Fruit fly (Drosophila melanogaster): Measurements from ENCODE around the gene CG15864.

Gene CG15864

DNA sequence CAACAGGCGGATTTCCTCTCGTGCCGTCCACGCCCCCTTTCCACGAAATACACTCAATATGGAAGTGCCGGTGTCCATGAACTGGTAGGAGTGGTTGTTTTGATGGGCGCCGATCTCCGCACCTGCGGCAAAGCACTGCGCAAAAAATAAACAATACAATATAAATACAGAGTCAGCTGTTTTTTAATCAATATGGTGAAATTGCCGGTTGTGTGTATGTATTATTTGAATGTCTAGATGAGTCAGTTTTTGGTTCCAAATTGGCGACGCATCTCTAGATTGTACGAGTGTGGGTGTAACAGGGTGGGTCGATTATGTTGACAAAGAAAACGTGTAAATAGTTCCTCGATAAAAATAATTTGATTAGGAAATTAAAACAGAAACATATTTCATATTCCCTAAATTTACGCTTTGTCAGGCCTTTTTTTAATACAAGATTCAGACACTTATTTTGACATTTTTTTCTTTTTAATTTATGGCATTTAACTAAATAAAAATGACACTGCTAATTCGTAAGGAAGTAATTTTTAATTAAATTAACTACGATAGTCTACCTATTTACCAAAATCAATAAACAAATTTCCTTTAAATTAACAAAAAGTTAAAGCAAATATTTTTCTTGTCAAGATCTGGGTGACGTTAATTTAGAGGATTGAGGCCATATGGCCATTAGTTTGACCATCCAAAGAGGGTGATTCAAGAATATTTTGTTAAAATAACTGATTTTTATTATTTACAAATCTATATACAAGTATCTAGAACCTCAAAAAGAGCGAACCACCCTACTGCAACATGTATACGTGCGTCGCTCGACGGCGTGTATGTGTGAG, 8.6 kb upstream of the CG15864 start (continued):
- TF ChIP-seq NC2β (GFP tag; optimal IDR thresholded peaks at IDR 0.05) (peak; percentile 32), CG15073 (GFP tag; optimal IDR thresholded peaks at IDR 0.05) (peak; percentile 54), wek (GFP tag; optimal IDR thresholded peaks at IDR 0.05) (no peak), CG12071 (GFP tag; optimal IDR thresholded peaks at IDR 0.05) (peak; percentile 63), gro (GFP tag; optimal IDR thresholded peaks at IDR 0.05) (peak; percentile 52), CG7357 (GFP tag; IDR thresholded peaks at IDR 0.05) (peak; percentile 76; the same call in 2 of the 3 replicates), CG15601 (tag; optimal IDR thresholded peaks at IDR 0.05) (peak; percentile 86), HmgD (GFP tag; optimal IDR thresholded peaks at IDR 0.05) (no peak), so (GFP tag; IDR thresholded peaks at IDR 0.05) (peak; percentile 80), sug (tag; optimal IDR thresholded peaks at IDR 0.05) (peak; percentile 92), kni (GFP tag; optimal IDR thresholded peaks at IDR 0.05) (peak; percentile 83), HmgZ (tag; optimal IDR thresholded peaks at IDR 0.05) (peak; percentile 48), CG3726 (GFP tag; IDR thresholded peaks at IDR 0.05) (peak; percentile 62; the same call in 1 of the 3 replicates), TFAM (GFP tag; optimal IDR thresholded peaks at IDR 0.05) (no peak), ham (GFP tag; IDR thresholded peaks at IDR 0.05) (no peak), CG1233 (GFP tag; optimal IDR thresholded peaks at IDR 0.05) (peak; percentile 93), CG14014 (GFP tag; IDR thresholded peaks at IDR 0.05) (peak; percentile 69), CG7271 (tag; optimal IDR thresholded peaks at IDR 0.05) (peak; percentile 6), Dad (GFP tag; optimal IDR thresholded peaks at IDR 0.05) (peak; percentile 19), CG13296 (GFP tag; optimal IDR thresholded peaks at IDR 0.05) (peak; percentile 90), grau (tag; optimal IDR thresholded peaks at IDR 0.05) (peak; percentile 92), CG13123 (GFP tag; optimal IDR thresholded peaks at IDR 0.05) (peak; percentile 70), Sox100B (GFP tag; optimal IDR thresholded peaks at IDR 0.05) (peak; percentile 98), mam (GFP tag; optimal IDR thresholded peaks at IDR 0.05) (peak; percentile 69), YL-1 (GFP tag; optimal IDR thresholded peaks at IDR 0.05) (no peak), Rx (GFP tag; IDR thresholded peaks at IDR 0.05) (peak; percentile 60), Fer2 (tag; optimal IDR thresholded peaks at IDR 0.05) (peak; percentile 79), CG34376 (GFP tag; optimal IDR thresholded peaks at IDR 0.05) (peak; percentile 89), CG32772 (GFP tag; IDR thresholded peaks at IDR 0.05) (0 out of 2 replicates have a peak, but pooled peaks have one; percentile 39), Aef1 (GFP tag; IDR thresholded peaks at IDR 0.05) (peak; percentile 59; the same call in 2 of the 3 replicates), gcm (GFP tag; optimal IDR thresholded peaks at IDR 0.05) (peak; percentile 89), eve (GFP tag; optimal IDR thresholded peaks at IDR 0.05) (no peak), Nf-YA (GFP tag; IDR thresholded peaks at IDR 0.05) (peak; percentile 50; the same call in 1 of the 2 replicates), CG3281 (GFP tag; optimal IDR thresholded peaks at IDR 0.05) (peak; percentile 96), CG6683 (GFP tag; optimal IDR thresholded peaks at IDR 0.05) (peak; percentile 76), CG4617 (GFP tag; optimal IDR thresholded peaks at IDR 0.05; ENCODE audit: borderline replicate concordance) (no peak), z (GFP tag; IDR thresholded peaks at IDR 0.05) (no peak), slbo (GFP tag; IDR thresholded peaks at IDR 0.05) (peak; percentile 73), CG6175 (GFP tag; IDR thresholded peaks at IDR 0.05) (no peak), CG17829 (tag; optimal IDR thresholded peaks at IDR 0.05) (peak; percentile 92), Neu2 (GFP tag; optimal IDR thresholded peaks at IDR 0.05; ENCODE audit: borderline replicate concordance) (peak; percentile 46), chinmo (GFP tag; IDR thresholded peaks at IDR 0.05; ENCODE audit: partially characterized antibody) (no peak), MTF-1 (GFP tag; optimal IDR thresholded peaks at IDR 0.05; ENCODE audit: borderline replicate concordance) (peak; percentile 65), kay (GFP tag; optimal IDR thresholded peaks at IDR 0.05) (peak; percentile 81), dmrt11E (tag; optimal IDR thresholded peaks at IDR 0.05) (peak; percentile 80), CG12155 (GFP tag; optimal IDR thresholded peaks at IDR 0.05) (peak; percentile 75), schlank (tag; optimal IDR thresholded peaks at IDR 0.05) (peak; percentile 40), bigmax (GFP tag; optimal IDR thresholded peaks at IDR 0.05) (no peak), Dfd (GFP tag; optimal IDR thresholded peaks at IDR 0.05) (no peak)
